Fruit fly (Drosophila melanogaster) whole organism, embryonic: ENCODE measurements around the gene CG3534.

Experiments
- Awh ChIP-seq: fragments of 200-800 bp; sonication (Bioruptor generic); IDR thresholded peaks from 2 replicates; pipeline ENCODE4, ENCODE4 v1.3.6; 2022; ENCODE audit warnings: missing biosample characterization, missing genetic modification characterization
- CG10209 ChIP-seq: fragments of 200-800 bp; sonication (Bioruptor generic); optimal IDR thresholded peaks from 3 replicates; lab custom pipeline; 2017; ENCODE audit warnings: missing biosample characterization, mild to moderate bottlenecking, missing genetic modification characterization, missing genetic modification reagents
- CG10565 ChIP-seq: fragments of 200-800 bp; sonication (Bioruptor generic); optimal IDR thresholded peaks from 3 replicates; lab custom pipeline; 2016; ENCODE audit warnings: missing biosample characterization, mild to moderate bottlenecking, missing genetic modification characterization
- CG11247 ChIP-seq: fragments of 200-800 bp; sonication (Bioruptor generic); IDR thresholded peaks from 2 replicates; pipeline ENCODE4 v1.3.6; 2022; ENCODE audit warnings: missing biosample characterization, missing genetic modification characterization
- CG11560 ChIP-seq: fragments of 200-800 bp; sonication (Bioruptor generic); IDR thresholded peaks from 3 replicates; pipeline ENCODE4 v1.3.6; 2022; ENCODE audit warnings: missing biosample characterization, missing genetic modification characterization
- CG1233 ChIP-seq: fragments of 200-800 bp; sonication (Bioruptor generic); optimal IDR thresholded peaks from 4 replicates; lab custom pipeline; 2018; ENCODE audit warnings: missing biosample characterization, mild to moderate bottlenecking, missing genetic modification characterization
- CG12391 ChIP-seq: fragments of 200-800 bp; sonication (Bioruptor generic); optimal IDR thresholded peaks from 3 replicates; lab custom pipeline; 2018; ENCODE audit warnings: missing biosample characterization, mild to moderate bottlenecking, missing genetic modification characterization, moderate library complexity
- CG13424 ChIP-seq: fragments of 200-800 bp; sonication (Bioruptor generic); optimal IDR thresholded peaks from 2 replicates; lab custom pipeline; 2019; ENCODE audit warnings: missing biosample characterization, mild to moderate bottlenecking, missing genetic modification characterization, moderate library complexity
- CG14710 ChIP-seq: fragments of 200-800 bp; sonication (Bioruptor generic); optimal IDR thresholded peaks from 3 replicates; lab custom pipeline; 2019; ENCODE audit warnings: missing biosample characterization, mild to moderate bottlenecking, missing genetic modification characterization, moderate library complexity
- CG17328 ChIP-seq: fragments of 200-800 bp; sonication (Bioruptor generic); IDR thresholded peaks from 2 replicates; pipeline ENCODE4 v1.3.6; 2022; ENCODE audit warnings: missing biosample characterization, missing genetic modification characterization
- CG2120 ChIP-seq: fragments of 200-800 bp; sonication (Bioruptor generic); optimal IDR thresholded peaks from 3 replicates; lab custom pipeline; 2016; ENCODE audit warnings: missing biosample characterization, missing genetic modification characterization
- CG31224 ChIP-seq: fragments of 200-800 bp; sonication (Bioruptor generic); IDR thresholded peaks from 2 replicates; pipeline ENCODE4 v1.3.6; 2022; ENCODE audit warnings: missing biosample characterization, missing genetic modification characterization
- CG6654 ChIP-seq: fragments of 200-800 bp; sonication (Bioruptor generic); optimal IDR thresholded peaks from 2 replicates; lab custom pipeline; 2017; ENCODE audit warnings: missing biosample characterization, mild to moderate bottlenecking, missing genetic modification characterization
- CG6765 ChIP-seq: fragments of 200-800 bp; sonication (Bioruptor generic); optimal IDR thresholded peaks from 3 replicates; lab custom pipeline; 2017; ENCODE audit warnings: missing biosample characterization, mild to moderate bottlenecking, missing genetic modification characterization
- CG7987 ChIP-seq: fragments of 200-800 bp; sonication (Bioruptor generic); optimal IDR thresholded peaks from 2 replicates; lab custom pipeline; 2018; ENCODE audit warnings: missing biosample characterization, mild to moderate bottlenecking, missing genetic modification characterization, moderate library complexity
- CG8944 ChIP-seq: fragments of 200-800 bp; sonication (Bioruptor generic); optimal IDR thresholded peaks from 3 replicates; lab custom pipeline; 2016; ENCODE audit warnings: missing biosample characterization, missing genetic modification characterization
- Camta ChIP-seq: fragments of 200-800 bp; sonication (Bioruptor generic); optimal IDR thresholded peaks from 2 replicates; lab custom pipeline; 2016; ENCODE audit warnings: missing biosample characterization, missing genetic modification characterization
- Dek ChIP-seq: fragments of 200-800 bp; sonication (Bioruptor generic); optimal IDR thresholded peaks from 3 replicates; lab custom pipeline; 2019; ENCODE audit warnings: missing biosample characterization, mild to moderate bottlenecking, missing genetic modification characterization, moderate library complexity
- Dp ChIP-seq: fragments of 200-800 bp; sonication (Bioruptor generic); optimal IDR thresholded peaks from 2 replicates; lab custom pipeline; 2018; ENCODE audit warnings: missing biosample characterization, mild to moderate bottlenecking, missing genetic modification characterization, moderate library complexity
- Lhr ChIP-seq: fragments of 200-800 bp; sonication (Bioruptor generic); optimal IDR thresholded peaks from 3 replicates; lab custom pipeline; 2017; ENCODE audit warnings: mild to moderate bottlenecking, missing biosample characterization, missing genetic modification reagents, missing genetic modification characterization
- Myb ChIP-seq: fragments of 200-800 bp; sonication (Bioruptor generic); optimal IDR thresholded peaks from 2 replicates; lab custom pipeline; 2016; ENCODE audit warnings: missing biosample characterization, missing genetic modification characterization
- Nf-YA ChIP-seq: fragments of 200-800 bp; sonication (Bioruptor generic); IDR thresholded peaks from 2 replicates; pipeline ENCODE4 v1.3.6; 2022; ENCODE audit warnings: missing biosample characterization, missing genetic modification characterization
- Opbp ChIP-seq: fragments of 200-800 bp; sonication (Bioruptor generic); IDR thresholded peaks from 3 replicates; pipeline ENCODE4 v1.3.6; 2022; ENCODE audit warnings: missing biosample characterization, missing genetic modification characterization; ENCODE audit not compliant: partially characterized antibody
- PHDP ChIP-seq: fragments of 200-800 bp; sonication (Bioruptor generic); optimal IDR thresholded peaks from 3 replicates; lab custom pipeline; 2018; ENCODE audit warnings: missing biosample characterization, mild to moderate bottlenecking, missing genetic modification characterization, moderate library complexity
- Ptx1 ChIP-seq: fragments of 200-800 bp; sonication (Bioruptor generic); IDR thresholded peaks from 2 replicates; pipeline ENCODE4 v1.3.6; 2022; ENCODE audit warnings: missing biosample characterization, missing genetic modification characterization
- Scr ChIP-seq: fragments of 200-800 bp; sonication (Bioruptor generic); IDR thresholded peaks from 2 replicates; pipeline ENCODE4 v1.3.6; 2022; ENCODE audit warnings: missing biosample characterization, missing genetic modification characterization; ENCODE audit not compliant: partially characterized antibody
- Ssrp ChIP-seq: fragments of 200-800 bp; sonication (Bioruptor generic); optimal IDR thresholded peaks from 2 replicates; lab custom pipeline; 2018; ENCODE audit warnings: missing biosample characterization, mild to moderate bottlenecking, missing genetic modification characterization, moderate library complexity
- Trl ChIP-seq, 3 experiments: fragments of >200 bp in 2 of 3; fragments of 200-800 bp in 1 of 3; sonication (Bioruptor generic) in 1 of 3; optimal IDR thresholded peaks; 2 replicates in 1 of 3; 3 replicates in 2 of 3; lab custom pipeline; 2016 to 2017; ENCODE audit warnings: missing biosample characterization in 1 of 3, missing genetic modification characterization in 1 of 3
- ac ChIP-seq: fragments of 200-800 bp; sonication (Bioruptor generic); optimal IDR thresholded peaks from 3 replicates; lab custom pipeline; 2017; ENCODE audit warnings: missing biosample characterization, mild to moderate bottlenecking, missing genetic modification characterization
- amos ChIP-seq: fragments of 200-800 bp; sonication (Bioruptor generic); IDR thresholded peaks from 2 replicates; pipeline ENCODE4 v1.3.6; 2022; ENCODE audit warnings: missing biosample characterization, missing genetic modification characterization; ENCODE audit not compliant: partially characterized antibody
- az2 ChIP-seq: fragments of 200-800 bp; sonication (Bioruptor generic); optimal IDR thresholded peaks from 3 replicates; lab custom pipeline; 2016; ENCODE audit warnings: missing biosample characterization, missing genetic modification characterization
- bab2 ChIP-seq: fragments of 200-800 bp; sonication (Bioruptor generic); optimal IDR thresholded peaks from 2 replicates; lab custom pipeline; 2016; ENCODE audit warnings: missing biosample characterization, missing genetic modification characterization
- bsh ChIP-seq, 2 experiments: fragments of 200-800 bp; sonication (Bioruptor generic); optimal IDR thresholded peaks; 2 replicates each; lab custom pipeline; 2017 to 2018; ENCODE audit warnings: mild to moderate bottlenecking in 2 of 2, missing biosample characterization in 2 of 2, missing genetic modification characterization in 2 of 2, moderate library complexity in 1 of 2
- cg ChIP-seq: fragments of 200-800 bp; sonication (Bioruptor generic); optimal IDR thresholded peaks from 3 replicates; lab custom pipeline; 2019; ENCODE audit warnings: missing biosample characterization, mild to moderate bottlenecking, missing genetic modification characterization, moderate library complexity
- crp ChIP-seq, 2 experiments: fragments of 200-800 bp; sonication (Bioruptor generic); optimal IDR thresholded peaks; 2 replicates in 1 of 2; 3 replicates in 1 of 2; lab custom pipeline; 2017; ENCODE audit warnings: missing biosample characterization in 2 of 2, missing genetic modification characterization in 2 of 2, mild to moderate bottlenecking in 1 of 2, moderate library complexity in 1 of 2
- dpn ChIP-seq, 2 experiments: fragments of 200-800 bp; sonication (Bioruptor generic); optimal IDR thresholded peaks; 3 replicates each; lab custom pipeline; 2016; ENCODE audit warnings: missing biosample characterization in 2 of 2, missing genetic modification characterization in 2 of 2
- ems ChIP-seq: fragments of 200-800 bp; sonication (Bioruptor generic); optimal IDR thresholded peaks from 3 replicates; lab custom pipeline; 2016; ENCODE audit warnings: missing biosample characterization, missing genetic modification characterization
- grau ChIP-seq: fragments of 200-800 bp; optimal IDR thresholded peaks from 3 replicates; lab custom pipeline; 2019; ENCODE audit warnings: missing biosample characterization, mild to moderate bottlenecking, missing genetic modification characterization, moderate library complexity
- hb ChIP-seq: fragments of 200-800 bp; sonication (Bioruptor generic); IDR thresholded peaks from 3 replicates; pipeline ENCODE4 v1.3.6; 2022; ENCODE audit warnings: missing biosample characterization, missing genetic modification characterization; ENCODE audit not compliant: partially characterized antibody
- kni ChIP-seq: fragments of 200-800 bp; sonication (Bioruptor generic); optimal IDR thresholded peaks from 3 replicates; lab custom pipeline; 2017; ENCODE audit warnings: mild to moderate bottlenecking, missing biosample characterization, missing genetic modification reagents, missing genetic modification characterization
- lilli ChIP-seq: fragments of 200-800 bp; sonication (Bioruptor generic); optimal IDR thresholded peaks from 3 replicates; lab custom pipeline; 2016; ENCODE audit warnings: missing biosample characterization, missing genetic modification characterization
- mirr ChIP-seq: fragments of 200-800 bp; sonication (Bioruptor generic); optimal IDR thresholded peaks from 3 replicates; lab custom pipeline; 2018; ENCODE audit warnings: missing biosample characterization, mild to moderate bottlenecking, missing genetic modification characterization
- nom ChIP-seq: fragments of 200-800 bp; sonication (Bioruptor generic); optimal IDR thresholded peaks from 2 replicates; lab custom pipeline; 2017; ENCODE audit warnings: missing biosample characterization, missing genetic modification characterization, mild to moderate bottlenecking, moderate library complexity, missing genetic modification reagents
- peb ChIP-seq: fragments of 200-800 bp; sonication (Bioruptor generic); IDR thresholded peaks from 2 replicates; pipeline ENCODE4 v1.3.6; 2022; ENCODE audit warnings: missing biosample characterization, missing genetic modification characterization
- sens ChIP-seq: fragments of 200-800 bp; sonication (Bioruptor generic); peaks from one replicate; lab custom pipeline; 2016; ENCODE audit warnings: missing biosample characterization, missing genetic modification characterization
- tll ChIP-seq, 2 experiments: fragments of 200-800 bp in 1 of 2; fragments of >200 bp in 1 of 2; sonication (Bioruptor generic) in 1 of 2; optimal IDR thresholded peaks; 2 replicates each; lab custom pipeline; 2017 to 2019; ENCODE audit warnings: missing biosample characterization in 2 of 2, missing genetic modification characterization in 2 of 2, mild to moderate bottlenecking in 1 of 2, moderate library complexity in 1 of 2
- wek ChIP-seq: fragments of 200-800 bp; sonication (Bioruptor generic); optimal IDR thresholded peaks from 3 replicates; lab custom pipeline; 2018; ENCODE audit warnings: missing biosample characterization, mild to moderate bottlenecking, missing genetic modification characterization, moderate library complexity

CG3534 gene

dm6 chr3R:17042838-17043569 lies 46.8 kb downstream of the CG3534 start, which contains the start of the genes bdwf and Patr-1 (continued):
- TF ChIP-seq kni (GFP tag; lab: Kevin White, UChicago), result peak; percentile 67
- TF ChIP-seq bsh (GFP tag; optimal IDR thresholded peaks at IDR 0.05; lab: Kevin White, UChicago), result no peak
- TF ChIP-seq Dp, result peak; percentile 29
- peak; percentile 89 for TF ChIP-seq Opbp
- peak in 1 of 2 experiments; percentile 21 for TF ChIP-seq tll (GFP tag; optimal IDR thresholded peaks at IDR 0.05; lab: Kevin White, UChicago)
- TF ChIP-seq CG12391 (tag; lab: Kevin White, UChicago), result peak; percentile 63
- peak; percentile 36 for TF ChIP-seq Dek
- no peak for TF ChIP-seq nom (GFP tag; lab: Kevin White, UChicago)
- TF ChIP-seq CG6654 (GFP tag; lab: Kevin White, UChicago), result no peak
- no peak for TF ChIP-seq wek (GFP tag; lab: Kevin White, UChicago)
- TF ChIP-seq CG1233, result peak; percentile 33
- peak; percentile 7 for TF ChIP-seq az2 (GFP tag; lab: Kevin White, UChicago)
- no peak for TF ChIP-seq Myb (GFP tag; lab: Kevin White, UChicago)
- peak; percentile 20 for TF ChIP-seq grau (tag; lab: Kevin White, UChicago)
- TF ChIP-seq crp (GFP tag; optimal IDR thresholded peaks at IDR 0.05; lab: Kevin White, UChicago), result peak in 1 of 2 experiments; percentile 6
- no peak for TF ChIP-seq mirr (GFP tag; lab: Kevin White, UChicago)
- TF ChIP-seq Scr, result peak; percentile 95
- TF ChIP-seq hb (GFP tag; lab: Robert Waterston, UW), result peak; percentile 94
- no peak for TF ChIP-seq Trl (optimal IDR thresholded peaks at IDR 0.05; lab: Kevin White, UChicago)
- no peak for TF ChIP-seq Trl (GFP tag; optimal IDR thresholded peaks at IDR 0.05; lab: Kevin White, UChicago)
- no peak for TF ChIP-seq Camta (GFP tag; lab: Kevin White, UChicago)
- no peak for TF ChIP-seq CG6765 (GFP tag; lab: Kevin White, UChicago)
- TF ChIP-seq CG2120 (GFP tag; lab: Kevin White, UChicago), result peak; percentile 52
- no peak for TF ChIP-seq CG10565
- TF ChIP-seq Ssrp (tag; lab: Kevin White, UChicago), result peak; percentile 17
- peak; percentile 95 for TF ChIP-seq amos (GFP tag; lab: Robert Waterston, UW)
- no peak for TF ChIP-seq CG31224 (GFP tag; lab: Robert Waterston, UW)
- no peak for TF ChIP-seq ac (GFP tag; lab: Kevin White, UChicago)
- TF ChIP-seq CG13424 (tag; lab: Kevin White, UChicago), result peak; percentile 41
- no peak for TF ChIP-seq CG11247 (GFP tag; lab: Robert Waterston, UW)
- no peak for TF ChIP-seq bab2 (GFP tag; lab: Kevin White, UChicago)
- peak; percentile 27 for TF ChIP-seq Lhr (GFP tag; lab: Kevin White, UChicago)
- TF ChIP-seq Nf-YA, result no peak
- no peak for TF ChIP-seq cg
- TF ChIP-seq Awh (GFP tag; lab: Robert Waterston, UW), result no peak
- TF ChIP-seq dpn (GFP tag; optimal IDR thresholded peaks at IDR 0.05; lab: Kevin White, UChicago), result peak; percentile 3 to 7
- TF ChIP-seq ems (GFP tag; lab: Kevin White, UChicago), result no peak
- TF ChIP-seq CG14710, result peak; percentile 69
- no peak for TF ChIP-seq Ptx1 (GFP tag; lab: Robert Waterston, UW)
- no peak for TF ChIP-seq CG10209 (GFP tag; lab: Kevin White, UChicago)
- TF ChIP-seq CG11560, result peak; percentile 59; the same call in 1 of the 3 replicates
- TF ChIP-seq sens (GFP tag; lab: Kevin White, UChicago), result peak; percentile 81
- peak; percentile 37 for TF ChIP-seq lilli (GFP tag; lab: Kevin White, UChicago)
- TF ChIP-seq CG7987 (GFP tag; lab: Kevin White, UChicago), result no peak
- TF ChIP-seq CG8944 (GFP tag; lab: Kevin White, UChicago), result peak; percentile 29
- no peak for TF ChIP-seq peb
- no peak for TF ChIP-seq PHDP (tag; lab: Kevin White, UChicago)
- TF ChIP-seq CG17328 (GFP tag; lab: Robert Waterston, UW), result 0 out of 2 replicates have a peak, but pooled peaks have one; percentile 16
